Fruit fly (Drosophila melanogaster) whole organism, wandering third instar larva: ENCODE results near the gene CG15443.

Source experiments
- Abd-B ChIP-seq: fragments of >200 bp; optimal IDR thresholded peaks from 2 replicates; lab custom pipeline; 2017; ENCODE audit warnings: missing biosample characterization, missing genetic modification characterization
- CG32264 ChIP-seq: fragments of 200-800 bp; sonication (Bioruptor generic); optimal IDR thresholded peaks from 2 replicates; lab custom pipeline; 2016; ENCODE audit warnings: missing biosample characterization, missing genetic modification characterization
- CG9705 ChIP-seq: fragments of 200-800 bp; sonication (Bioruptor generic); optimal IDR thresholded peaks from 2 replicates; lab custom pipeline; 2018; ENCODE audit warnings: missing biosample characterization, mild to moderate bottlenecking, missing genetic modification characterization
- CrebA ChIP-seq: fragments of 200-800 bp; sonication (Bioruptor generic); optimal IDR thresholded peaks from 2 replicates; lab custom pipeline; 2016; ENCODE audit warnings: missing biosample characterization, mild to moderate bottlenecking, missing genetic modification characterization, borderline replicate concordance
- Dfd ChIP-seq: fragments of >200 bp; optimal IDR thresholded peaks from 2 replicates; lab custom pipeline; 2017; ENCODE audit warnings: missing biosample characterization, missing genetic modification characterization
- Dif ChIP-seq: fragments of 200-275, 200-300 bp; sonication (Bioruptor generic); optimal IDR thresholded peaks from 2 replicates; lab custom pipeline; 2018; ENCODE audit warnings: missing biosample characterization, missing genetic modification characterization; ENCODE audit not compliant: partially characterized antibody
- GATAd ChIP-seq: sonication (Bioruptor generic); optimal IDR thresholded peaks from 2 replicates; lab custom pipeline; 2016; ENCODE audit warnings: missing biosample characterization, missing genetic modification characterization
- HLH106 ChIP-seq: fragments of 200-800 bp; optimal IDR thresholded peaks from 3 replicates; lab custom pipeline; 2019; ENCODE audit warnings: missing biosample characterization, mild to moderate bottlenecking, missing genetic modification characterization, moderate library complexity
- Hnf4 ChIP-seq: fragments of 200-800 bp; sonication (Bioruptor generic); optimal IDR thresholded peaks from 2 replicates; lab custom pipeline; 2016; ENCODE audit warnings: missing biosample characterization, mild to moderate bottlenecking, missing genetic modification characterization
- Hr78 ChIP-seq: fragments of >200 bp; optimal IDR thresholded peaks from 2 replicates; lab custom pipeline; 2017; ENCODE audit warnings: missing biosample characterization, missing genetic modification characterization
- Hr83 ChIP-seq: fragments of 200-300 bp; sonication (Bioruptor generic); optimal IDR thresholded peaks from 2 replicates; lab custom pipeline; 2016; ENCODE audit warnings: missing biosample characterization, mild to moderate bottlenecking, missing genetic modification characterization, moderate library complexity; ENCODE audit not compliant: poor library complexity, severe bottlenecking
- Jra ChIP-seq: sonication (Bioruptor generic); optimal IDR thresholded peaks from 2 replicates; lab custom pipeline; 2016; ENCODE audit warnings: missing biosample characterization, missing genetic modification characterization
- Mio ChIP-seq: sonication (Bioruptor generic); optimal IDR thresholded peaks from 2 replicates; lab custom pipeline; 2016; ENCODE audit warnings: missing biosample characterization, missing genetic modification characterization
- Myc ChIP-seq: fragments of >200 bp; optimal IDR thresholded peaks from 2 replicates; lab custom pipeline; 2017
- N ChIP-seq: fragments of >200 bp; optimal IDR thresholded peaks from 2 replicates; lab custom pipeline; 2018; ENCODE audit warnings: missing biosample characterization, missing external identifiers, missing genetic modification characterization
- OdsH ChIP-seq: fragments of 200-800 bp; sonication (Bioruptor generic); optimal IDR thresholded peaks from 2 replicates; lab custom pipeline; 2016; ENCODE audit warnings: missing biosample characterization, mild to moderate bottlenecking, missing genetic modification characterization
- Rel ChIP-seq, 2 experiments: fragments of 200-800 bp; sonication (Bioruptor generic) in 1 of 2; optimal IDR thresholded peaks; 2 replicates in 1 of 2; 3 replicates in 1 of 2; lab custom pipeline; 2016 to 2019; ENCODE audit warnings: mild to moderate bottlenecking in 2 of 2, missing biosample characterization in 2 of 2, missing genetic modification characterization in 2 of 2, moderate library complexity in 1 of 2
- Sp1 ChIP-seq: fragments of 200-800 bp; sonication (Bioruptor generic); optimal IDR thresholded peaks from 3 replicates; lab custom pipeline; 2019; ENCODE audit warnings: missing biosample characterization, mild to moderate bottlenecking, missing genetic modification characterization, moderate library complexity
- br ChIP-seq: fragments of 200-800 bp; sonication (Bioruptor generic); optimal IDR thresholded peaks from 2 replicates; lab custom pipeline; 2016; ENCODE audit warnings: missing biosample characterization, missing genetic modification characterization
- brk ChIP-seq: fragments of 200-800 bp; sonication (Bioruptor generic); optimal IDR thresholded peaks from 2 replicates; lab custom pipeline; 2016; ENCODE audit warnings: missing biosample characterization, mild to moderate bottlenecking, missing genetic modification characterization
- dl ChIP-seq, 2 experiments: fragments of 175-275, 200-275 bp in 1 of 2; fragments of 200-275 bp in 1 of 2; sonication (Bioruptor generic); optimal IDR thresholded peaks; lab custom pipeline; 2018; ENCODE audit warnings: mild to moderate bottlenecking in 2 of 2, missing biosample characterization in 2 of 2, missing genetic modification characterization in 2 of 2, moderate library complexity in 2 of 2; ENCODE audit not compliant: partially characterized antibody in 2 of 2, insufficient read depth in 1 of 2
- dsf ChIP-seq: sonication (Bioruptor generic); optimal IDR thresholded peaks from 2 replicates; lab custom pipeline; 2016; ENCODE audit warnings: missing biosample characterization, missing genetic modification characterization, borderline replicate concordance
- ey ChIP-seq: fragments of 200-800 bp; sonication (Bioruptor generic); optimal IDR thresholded peaks from 2 replicates; lab custom pipeline; 2016; ENCODE audit warnings: missing biosample characterization, missing genetic modification characterization
- foxo ChIP-seq, 2 experiments: fragments of 200-800 bp; sonication (Bioruptor generic); optimal IDR thresholded peaks; 2 replicates in 1 of 2; 3 replicates in 1 of 2; lab custom pipeline; 2016 to 2017; ENCODE audit warnings: missing biosample characterization in 2 of 2, missing genetic modification characterization in 2 of 2
- fru ChIP-seq: fragments of 200-800 bp; sonication (Bioruptor generic); optimal IDR thresholded peaks from 3 replicates; lab custom pipeline; 2016; ENCODE audit warnings: missing biosample characterization, mild to moderate bottlenecking, missing genetic modification characterization
- h ChIP-seq: fragments of 200-800 bp; sonication (Bioruptor generic); optimal IDR thresholded peaks from 3 replicates; lab custom pipeline; 2016; ENCODE audit warnings: missing biosample characterization, mild to moderate bottlenecking, missing genetic modification characterization
- jim ChIP-seq: fragments of 175-275, 200-325 bp; sonication (Bioruptor generic); optimal IDR thresholded peaks from 2 replicates; lab custom pipeline; 2016; ENCODE audit warnings: missing biosample characterization, mild to moderate bottlenecking, missing genetic modification characterization
- lola ChIP-seq: fragments of >200 bp; optimal IDR thresholded peaks from 2 replicates; lab custom pipeline; 2017; ENCODE audit warnings: missing biosample characterization, missing genetic modification characterization
- pan ChIP-seq: fragments of >200 bp; optimal IDR thresholded peaks from 2 replicates; lab custom pipeline; 2017
- psq ChIP-seq: fragments of 200-800 bp; sonication (Bioruptor generic); optimal IDR thresholded peaks from 3 replicates; lab custom pipeline; 2017; ENCODE audit warnings: missing biosample characterization, mild to moderate bottlenecking, missing genetic modification characterization, moderate library complexity
- rgr ChIP-seq: fragments of 200-800 bp; sonication (Bioruptor generic); optimal IDR thresholded peaks from 3 replicates; lab custom pipeline; 2016; ENCODE audit warnings: missing biosample characterization, mild to moderate bottlenecking, missing genetic modification characterization
- sage ChIP-seq: fragments of 200-800 bp; sonication (Bioruptor generic); optimal IDR thresholded peaks from 2 replicates; lab custom pipeline; 2016; ENCODE audit warnings: missing biosample characterization, mild to moderate bottlenecking, missing genetic modification characterization
- tai ChIP-seq: sonication (Bioruptor generic); optimal IDR thresholded peaks from 2 replicates; lab custom pipeline; 2016; ENCODE audit warnings: missing biosample characterization, missing genetic modification characterization
- woc ChIP-seq: sonication (Bioruptor generic); optimal IDR thresholded peaks from 2 replicates; lab custom pipeline; 2016; ENCODE audit warnings: missing biosample characterization, mild to moderate bottlenecking, missing genetic modification characterization

Gene CG15443

dm6 chr2L:4422154-4422553, 41.1 kb downstream of the CG15443 start:
- TF ChIP-seq foxo (GFP tag; optimal IDR thresholded peaks at IDR 0.05; lab: Kevin White, UChicago), result peak in 1 of 2 experiments; percentile 7
- TF ChIP-seq CrebA (GFP tag; lab: Kevin White, UChicago), result no peak
- no peak for TF ChIP-seq lola

dm6 chr2L:4418819-4419218, 44.4 kb downstream of the CG15443 start:
- TF ChIP-seq tai (GFP tag; lab: Kevin White, UChicago) (no peak), OdsH (GFP tag; lab: Kevin White, UChicago) (no peak), dsf (no peak), Myc (no peak), HLH106 (tag; lab: Kevin White, UChicago) (no peak), Hr78 (GFP tag; lab: Kevin White, UChicago) (no peak), rgr (no peak), Hr83 (GFP tag; lab: Kevin White, UChicago) (no peak), h (GFP tag; lab: Kevin White, UChicago) (no peak), psq (GFP tag; lab: Kevin White, UChicago) (no peak), dl (GFP tag; optimal IDR thresholded peaks at IDR 0.05; lab: Kevin White, UChicago; ENCODE audit: insufficient read depth in 1 of 2, partially characterized antibody in 2 of 2) (no peak), ey (no peak)

dm6 chr2L:4417982-4418381, 45.3 kb downstream of the CG15443 start:
- TF ChIP-seq Abd-B (no peak), h (GFP tag; lab: Kevin White, UChicago) (no peak), pan (lab: Kevin White, UChicago) (no peak), Hr83 (GFP tag; lab: Kevin White, UChicago) (no peak), sage (no peak), Jra (no peak), ey (no peak), GATAd (GFP tag; lab: Kevin White, UChicago) (no peak), brk (no peak), Dfd (GFP tag; lab: Kevin White, UChicago) (no peak), N (GFP tag; lab: Kevin White, UChicago) (no peak), Myc (no peak), CG32264 (GFP tag; lab: Kevin White, UChicago) (no peak), Rel (GFP tag; optimal IDR thresholded peaks at IDR 0.05; lab: Kevin White, UChicago) (no peak), Rel (tag; optimal IDR thresholded peaks at IDR 0.05; lab: Kevin White, UChicago) (no peak), Sp1 (GFP tag; lab: Kevin White, UChicago) (no peak), tai (GFP tag; lab: Kevin White, UChicago) (no peak), lola (no peak), psq (GFP tag; lab: Kevin White, UChicago) (no peak), CG9705 (GFP tag; lab: Kevin White, UChicago) (no peak)

dm6 chr2L:4416903-4417302, 46.3 kb downstream of the CG15443 start:
- TF ChIP-seq foxo (GFP tag; optimal IDR thresholded peaks at IDR 0.05; lab: Kevin White, UChicago) (peak in 1 of 2 experiments; percentile 32), h (GFP tag; lab: Kevin White, UChicago) (peak; percentile 18), Dif (no peak), Hr78 (GFP tag; lab: Kevin White, UChicago) (no peak), Myc (no peak), jim (GFP tag; lab: Kevin White, UChicago) (no peak), Rel (GFP tag; optimal IDR thresholded peaks at IDR 0.05; lab: Kevin White, UChicago) (no peak), Rel (tag; optimal IDR thresholded peaks at IDR 0.05; lab: Kevin White, UChicago) (no peak), brk (no peak), dl (GFP tag; optimal IDR thresholded peaks at IDR 0.05; lab: Kevin White, UChicago; ENCODE audit: insufficient read depth in 1 of 2, partially characterized antibody in 2 of 2) (no peak), woc (no peak), Hnf4 (no peak), Mio (no peak), fru (peak; percentile 30), ey (peak; percentile 21), Abd-B (no peak), OdsH (GFP tag; lab: Kevin White, UChicago) (peak; percentile 8), br (no peak), tai (GFP tag; lab: Kevin White, UChicago) (no peak), rgr (no peak), dsf (no peak), Sp1 (GFP tag; lab: Kevin White, UChicago) (peak; percentile 47), HLH106 (tag; lab: Kevin White, UChicago) (peak; percentile 50), Dfd (GFP tag; lab: Kevin White, UChicago) (no peak), CG9705 (GFP tag; lab: Kevin White, UChicago) (no peak)
- TF ChIP-seq, all 38 proteins: peak for 7
